Worm (Caenorhabditis elegans) whole organism, early embryonic: ENCODE measurements around the gene C49C8.6.

Source experiments
- B0310.2 ChIP-seq: sonication (generic microtip); optimal IDR thresholded peaks from 2 replicates; lab custom pipeline; 2016; ENCODE audit warnings: mild to moderate bottlenecking, missing genetic modification characterization, missing compliant biosample characterization
- F13C5.2 ChIP-seq: sonication (generic microtip); optimal IDR thresholded peaks from 2 replicates; lab custom pipeline; 2017; ENCODE audit warnings: mild to moderate bottlenecking, missing genetic modification characterization, inconsistent platforms, missing compliant biosample characterization
- aly-1 ChIP-seq: sonication (generic microtip); optimal IDR thresholded peaks from 2 replicates; lab custom pipeline; 2016; ENCODE audit warnings: missing genetic modification characterization, missing compliant biosample characterization
- ama-1 ChIP-seq: fragments of 150-350 bp; optimal IDR thresholded peaks from 2 replicates; lab custom pipeline; 2014
- ceh-13 ChIP-seq: fragments of 200-800 bp; sonication (Bioruptor generic); optimal IDR thresholded peaks from 2 replicates; lab custom pipeline; 2018; ENCODE audit warnings: mild to moderate bottlenecking, missing genetic modification characterization, missing compliant biosample characterization
- ceh-36 ChIP-seq: sonication (generic microtip); optimal IDR thresholded peaks from 2 replicates; lab custom pipeline; 2016; ENCODE audit warnings: missing genetic modification characterization, inconsistent platforms, missing compliant biosample characterization
- flt-1 ChIP-seq: fragments of 200-800 bp; sonication (Bioruptor generic); IDR thresholded peaks from 2 replicates; pipeline ENCODE4 v1.3.6; 2022; ENCODE audit warnings: missing genetic modification characterization, missing compliant biosample characterization
- hmbx-1 ChIP-seq: sonication (generic microtip); optimal IDR thresholded peaks from 2 replicates; lab custom pipeline; 2016; ENCODE audit warnings: mild to moderate bottlenecking, missing genetic modification characterization, missing compliant biosample characterization
- hnd-1 ChIP-seq: sonication (generic microtip); optimal IDR thresholded peaks from 2 replicates; lab custom pipeline; 2016; ENCODE audit warnings: missing genetic modification characterization, missing compliant biosample characterization
- scrt-1 ChIP-seq: fragments of 200-800 bp; sonication (Bioruptor generic); IDR thresholded peaks from 2 replicates; pipeline ENCODE4 v1.3.6; 2022; ENCODE audit warnings: missing genetic modification characterization, missing compliant biosample characterization
- sea-1 ChIP-seq: fragments of 200-800 bp; sonication (Bioruptor generic); conservative IDR thresholded peaks from 2 replicates; pipeline ENCODE4 v1.3.6; 2022; ENCODE audit warnings: missing genetic modification characterization, missing compliant biosample characterization
- tbx-11 ChIP-seq: fragments of 200-800 bp; sonication (Bioruptor generic); IDR thresholded peaks from 2 replicates; pipeline ENCODE4 v1.3.6; 2022; ENCODE audit warnings: missing genetic modification characterization, missing compliant biosample characterization

ce11 chrIV:8644432-8644831, 13.6 kb downstream of the C49C8.6 start, which contains the start of gene C49C8.3:
- no peak for TF ChIP-seq ceh-36 (tag; lab: Kevin White, UChicago)
- TF ChIP-seq ama-1 = no peak
- TF ChIP-seq aly-1 (tag; lab: Kevin White, UChicago) = no peak
- no peak for TF ChIP-seq hmbx-1
- no peak for TF ChIP-seq B0310.2 (tag; lab: Kevin White, UChicago)
- TF ChIP-seq hnd-1 (tag; lab: Kevin White, UChicago) = no peak
- TF ChIP-seq tbx-11 (GFP tag; lab: Robert Waterston, UW) = no peak
- no peak for TF ChIP-seq sea-1 (GFP tag; lab: Robert Waterston, UW)
- no peak for TF ChIP-seq flt-1
- no peak for TF ChIP-seq scrt-1 (GFP tag; lab: Robert Waterston, UW)
- no peak for TF ChIP-seq F13C5.2
- no peak for TF ChIP-seq ceh-13
